In the genomic region with DNA sequence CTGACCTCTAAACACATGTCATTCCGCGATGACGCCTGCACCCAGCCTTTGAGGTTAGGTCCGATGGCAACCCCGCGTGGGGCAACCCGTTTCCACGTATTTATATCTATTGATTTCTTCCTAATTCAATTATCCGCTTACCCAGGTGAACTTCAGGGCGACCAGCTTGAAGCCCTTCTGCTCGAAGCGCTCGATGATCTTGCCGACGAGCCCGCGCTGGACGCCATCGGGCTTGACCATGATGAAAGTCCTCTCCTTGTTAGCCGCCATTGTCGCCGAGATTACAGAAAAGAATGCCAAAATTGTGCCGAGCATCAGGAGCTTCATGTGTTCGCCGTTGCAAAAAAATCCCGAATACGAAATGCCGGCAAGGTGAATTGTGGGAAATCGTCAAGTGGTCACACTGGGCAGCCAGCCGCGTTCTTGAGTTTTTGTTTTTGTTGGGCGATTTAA, we compare ENCODE assay signal across 1 fruit fly cellular context.
TF ChIP-seq lines count a peak whose summit lies in the region.

A gene (minus strand): TSS at position 449 of the 453 bp plus-strand sequence.

TF ChIP-seq in whole organism, embryonic, 481 proteins besides CTCF, POLR2A, EP300 and RAD21 (continued from another document and continues in another):
- TF ChIP-seq BEAF-32 (GFP tag; optimal IDR thresholded peaks at IDR 0.05; lab: Kevin White, UChicago) (peak; percentile 43), emc (GFP tag; optimal IDR thresholded peaks at IDR 0.05; lab: Kevin White, UChicago) (no peak), CrebB (tag; optimal IDR thresholded peaks at IDR 0.05; lab: Kevin White, UChicago) (no peak), sisA (GFP tag; IDR thresholded peaks at IDR 0.05; lab: Robert Waterston, UW) (no peak), knrl (GFP tag; IDR thresholded peaks at IDR 0.05; lab: Robert Waterston, UW; ENCODE audit: partially characterized antibody) (0 out of 3 replicates have a peak, but pooled peaks have one; percentile 18), CG6765 (GFP tag; optimal IDR thresholded peaks at IDR 0.05; lab: Kevin White, UChicago) (no peak), CG2202 (tag; optimal IDR thresholded peaks at IDR 0.05; lab: Kevin White, UChicago) (no peak), Blimp-1 (GFP tag; optimal IDR thresholded peaks at IDR 0.05; lab: Kevin White, UChicago) (no peak), Dek (tag; optimal IDR thresholded peaks at IDR 0.05; lab: Kevin White, UChicago) (no peak), CG17359 (tag; optimal IDR thresholded peaks at IDR 0.05; lab: Kevin White, UChicago) (no peak), CG11695 (GFP tag; IDR thresholded peaks at IDR 0.05; lab: Robert Waterston, UW) (no peak), CG6791 (GFP tag; IDR thresholded peaks at IDR 0.05; lab: Robert Waterston, UW; ENCODE audit: partially characterized antibody) (no peak), Gsc (GFP tag; IDR thresholded peaks at IDR 0.05; lab: Robert Waterston, UW) (no peak), usp (GFP tag; optimal IDR thresholded peaks at IDR 0.05; lab: Kevin White, UChicago) (no peak), sens (GFP tag; lab: Kevin White, UChicago) (peak; percentile 33), Dll (GFP tag; IDR thresholded peaks at IDR 0.05; lab: Robert Waterston, UW; ENCODE audit: partially characterized antibody) (peak; percentile 26; the same call in 1 of the 4 replicates), wor (GFP tag; IDR thresholded peaks at IDR 0.05; lab: Robert Waterston, UW) (no peak), CG2116 (GFP tag; optimal IDR thresholded peaks at IDR 0.05; lab: Kevin White, UChicago) (peak; percentile 37), slbo (GFP tag; IDR thresholded peaks at IDR 0.05; lab: Robert Waterston, UW) (no peak), fd64A (GFP tag; optimal IDR thresholded peaks at IDR 0.05; lab: Kevin White, UChicago) (no peak), en (GFP tag; optimal IDR thresholded peaks at IDR 0.05; lab: Kevin White, UChicago) (no peak), eyg (GFP tag; optimal IDR thresholded peaks at IDR 0.05; lab: Kevin White, UChicago) (no peak), grn (GFP tag; optimal IDR thresholded peaks at IDR 0.05; lab: Kevin White, UChicago) (no peak), vvl (GFP tag; IDR thresholded peaks at IDR 0.05; lab: Robert Waterston, UW) (peak; percentile 16; the same call in 1 of the 2 replicates), sob (GFP tag; IDR thresholded peaks at IDR 0.05; lab: Robert Waterston, UW) (no peak), Nf-YB (GFP tag; optimal IDR thresholded peaks at IDR 0.05; lab: Kevin White, UChicago) (no peak), CG18599 (GFP tag; optimal IDR thresholded peaks at IDR 0.05; lab: Kevin White, UChicago) (no peak), Eip74EF (GFP tag; optimal IDR thresholded peaks at IDR 0.05; lab: Kevin White, UChicago) (no peak), CG4820 (GFP tag; optimal IDR thresholded peaks at IDR 0.05; lab: Kevin White, UChicago) (no peak), btn (GFP tag; optimal IDR thresholded peaks at IDR 0.05; lab: Kevin White, UChicago) (no peak), CG4360 (GFP tag; IDR thresholded peaks at IDR 0.05; lab: Robert Waterston, UW) (no peak), pnt (GFP tag; optimal IDR thresholded peaks at IDR 0.05; lab: Kevin White, UChicago) (no peak), CG12769 (tag; optimal IDR thresholded peaks at IDR 0.05; lab: Kevin White, UChicago) (peak; percentile 32), otp (GFP tag; IDR thresholded peaks at IDR 0.05; lab: Robert Waterston, UW) (no peak), CG10267 (tag; optimal IDR thresholded peaks at IDR 0.05; lab: Kevin White, UChicago) (peak; percentile 30), Xrp1 (GFP tag; IDR thresholded peaks at IDR 0.05; lab: Robert Waterston, UW) (no peak), ham (GFP tag; IDR thresholded peaks at IDR 0.05; lab: Robert Waterston, UW) (no peak), ab (GFP tag; optimal IDR thresholded peaks at IDR 0.05; lab: Kevin White, UChicago) (no peak), CG2875 (GFP tag; optimal IDR thresholded peaks at IDR 0.05; lab: Kevin White, UChicago) (no peak), tin (GFP tag; optimal IDR thresholded peaks at IDR 0.05; lab: Kevin White, UChicago) (no peak), CG9437 (GFP tag; optimal IDR thresholded peaks at IDR 0.05; lab: Kevin White, UChicago) (no peak), cato (GFP tag; optimal IDR thresholded peaks at IDR 0.05; lab: Kevin White, UChicago; ENCODE audit: borderline replicate concordance) (no peak), CG11696 (GFP tag; IDR thresholded peaks at IDR 0.05; lab: Robert Waterston, UW) (no peak), CG10431 (GFP tag; optimal IDR thresholded peaks at IDR 0.05; lab: Kevin White, UChicago) (no peak), CG3847 (GFP tag; IDR thresholded peaks at IDR 0.05; lab: Robert Waterston, UW) (no peak), CG8924 (tag; optimal IDR thresholded peaks at IDR 0.05; lab: Kevin White, UChicago) (peak; percentile 49), Pdp1 (GFP tag; optimal IDR thresholded peaks at IDR 0.05; lab: Kevin White, UChicago) (peak in 1 of 2 experiments; percentile 4), gem (tag; optimal IDR thresholded peaks at IDR 0.05; lab: Kevin White, UChicago) (no peak), nom (GFP tag; optimal IDR thresholded peaks at IDR 0.05; lab: Kevin White, UChicago) (peak; percentile 68), E2f2 (GFP tag; IDR thresholded peaks at IDR 0.05; lab: Robert Waterston, UW) (peak; percentile 74), Hmx (GFP tag; optimal IDR thresholded peaks at IDR 0.05; lab: Kevin White, UChicago) (no peak), CG17186 (GFP tag; optimal IDR thresholded peaks at IDR 0.05; lab: Kevin White, UChicago) (peak; percentile 60), vnd (GFP tag; IDR thresholded peaks at IDR 0.05; lab: Robert Waterston, UW; ENCODE audit: partially characterized antibody) (no peak), sima (GFP tag; optimal IDR thresholded peaks at IDR 0.05; lab: Kevin White, UChicago) (no peak), pho (GFP tag; optimal IDR thresholded peaks at IDR 0.05; lab: Kevin White, UChicago) (no peak), CG5245 (GFP tag; optimal IDR thresholded peaks at IDR 0.05; lab: Kevin White, UChicago) (no peak), zen2 (GFP tag; IDR thresholded peaks at IDR 0.05; lab: Robert Waterston, UW; ENCODE audit: partially characterized antibody) (no peak), CG10274 (GFP tag; optimal IDR thresholded peaks at IDR 0.05; lab: Kevin White, UChicago) (no peak), sens-2 (GFP tag; IDR thresholded peaks at IDR 0.05; lab: Robert Waterston, UW) (no peak), crp (GFP tag; optimal IDR thresholded peaks at IDR 0.05; lab: Kevin White, UChicago) (peak in 1 of 2 experiments; percentile 28), Sin3A (optimal IDR thresholded peaks at IDR 0.05; lab: Kevin White, UChicago) (peak; percentile 20), CG2889 (GFP tag; IDR thresholded peaks at IDR 0.05; lab: Robert Waterston, UW) (no peak), CG17912 (GFP tag; optimal IDR thresholded peaks at IDR 0.05; lab: Kevin White, UChicago) (no peak), tll (GFP tag; optimal IDR thresholded peaks at IDR 0.05; lab: Kevin White, UChicago) (no peak), bcd (GFP tag; optimal IDR thresholded peaks at IDR 0.05; lab: Kevin White, UChicago) (no peak), D19A (tag; optimal IDR thresholded peaks at IDR 0.05; lab: Kevin White, UChicago) (no peak), onecut (GFP tag; IDR thresholded peaks at IDR 0.05; lab: Robert Waterston, UW) (peak; percentile 75), Rfx (GFP tag; IDR thresholded peaks at IDR 0.05; lab: Robert Waterston, UW) (no peak), pum (GFP tag; optimal IDR thresholded peaks at IDR 0.05; lab: Kevin White, UChicago) (no peak), cwo (GFP tag; optimal IDR thresholded peaks at IDR 0.05; lab: Kevin White, UChicago) (no peak), Spps (tag; optimal IDR thresholded peaks at IDR 0.05; lab: Kevin White, UChicago) (no peak), CG9797 (GFP tag; optimal IDR thresholded peaks at IDR 0.05; lab: Kevin White, UChicago) (peak; percentile 88), org-1 (GFP tag; optimal IDR thresholded peaks at IDR 0.05; lab: Kevin White, UChicago) (no peak), dysf (GFP tag; IDR thresholded peaks at IDR 0.05; lab: Robert Waterston, UW) (no peak), Fer2 (tag; optimal IDR thresholded peaks at IDR 0.05; lab: Kevin White, UChicago) (no peak), bowl (GFP tag; IDR thresholded peaks at IDR 0.05; lab: Robert Waterston, UW) (no peak), Mrtf (GFP tag; IDR thresholded peaks at IDR 0.05; lab: Robert Waterston, UW) (no peak), nmo (GFP tag; optimal IDR thresholded peaks at IDR 0.05; lab: Kevin White, UChicago) (peak; percentile 22), CG4282 (GFP tag; optimal IDR thresholded peaks at IDR 0.05; lab: Kevin White, UChicago) (peak; percentile 35), HLHmδ (GFP tag; optimal IDR thresholded peaks at IDR 0.05; lab: Kevin White, UChicago) (peak; percentile 18), CG15601 (tag; optimal IDR thresholded peaks at IDR 0.05; lab: Kevin White, UChicago) (no peak), Sox100B (GFP tag; optimal IDR thresholded peaks at IDR 0.05; lab: Kevin White, UChicago) (no peak), wdn (GFP tag; IDR thresholded peaks at IDR 0.05; lab: Robert Waterston, UW) (no peak), MESR4 (GFP tag; optimal IDR thresholded peaks at IDR 0.05; lab: Kevin White, UChicago) (peak; percentile 89), row (GFP tag; IDR thresholded peaks at IDR 0.05; lab: Robert Waterston, UW) (peak; percentile 24; the same call in 1 of the 3 replicates), stc (GFP tag; IDR thresholded peaks at IDR 0.05; lab: Robert Waterston, UW) (no peak), fd96Cb (tag; optimal IDR thresholded peaks at IDR 0.05; lab: Kevin White, UChicago) (no peak), Chrac-16 (GFP tag; optimal IDR thresholded peaks at IDR 0.05; lab: Kevin White, UChicago) (no peak), CG2129 (GFP tag; IDR thresholded peaks at IDR 0.05; lab: Robert Waterston, UW; ENCODE audit: partially characterized antibody) (no peak), CG6683 (GFP tag; optimal IDR thresholded peaks at IDR 0.05; lab: Kevin White, UChicago) (no peak), D (optimal IDR thresholded peaks at IDR 0.05; lab: Kevin White, UChicago) (no peak), D (GFP tag; optimal IDR thresholded peaks at IDR 0.05; lab: Kevin White, UChicago) (no peak), gsb-n (tag; optimal IDR thresholded peaks at IDR 0.05; lab: Kevin White, UChicago) (no peak), CG15269 (tag; optimal IDR thresholded peaks at IDR 0.05; lab: Kevin White, UChicago) (no peak), Lim3 (GFP tag; IDR thresholded peaks at IDR 0.05; lab: Robert Waterston, UW) (no peak), CG17568 (GFP tag; optimal IDR thresholded peaks at IDR 0.05; lab: Kevin White, UChicago) (no peak), Dbx (GFP tag; IDR thresholded peaks at IDR 0.05; lab: Robert Waterston, UW) (no peak; the same call in 2 of the 3 replicates), CG13775 (GFP tag; optimal IDR thresholded peaks at IDR 0.05; lab: Kevin White, UChicago) (no peak), CG2199 (GFP tag; IDR thresholded peaks at IDR 0.05; lab: Robert Waterston, UW) (0 out of 3 replicates have a peak, but pooled peaks have one; percentile 11), CG4328 (GFP tag; optimal IDR thresholded peaks at IDR 0.05; lab: Kevin White, UChicago) (no peak), CG15073 (GFP tag; optimal IDR thresholded peaks at IDR 0.05; lab: Kevin White, UChicago) (no peak), B-H1 (GFP tag; IDR thresholded peaks at IDR 0.05; lab: Robert Waterston, UW) (no peak), CG12219 (GFP tag; optimal IDR thresholded peaks at IDR 0.05; lab: Kevin White, UChicago) (no peak), dati (GFP tag; IDR thresholded peaks at IDR 0.05; lab: Robert Waterston, UW) (no peak), sim (GFP tag; IDR thresholded peaks at IDR 0.05; lab: Robert Waterston, UW) (no peak), Stat92E (GFP tag; optimal IDR thresholded peaks at IDR 0.05; lab: Kevin White, UChicago) (peak in 1 of 3 experiments; percentile 5), Awh (GFP tag; IDR thresholded peaks at IDR 0.05; lab: Robert Waterston, UW) (no peak), CG10654 (GFP tag; optimal IDR thresholded peaks at IDR 0.05; lab: Kevin White, UChicago) (no peak), dmrt99B (tag; optimal IDR thresholded peaks at IDR 0.05; lab: Kevin White, UChicago) (no peak), h (optimal IDR thresholded peaks at IDR 0.05; lab: Kevin White, UChicago) (no peak), zfh2 (GFP tag; optimal IDR thresholded peaks at IDR 0.05; lab: Kevin White, UChicago) (no peak), Hmr (GFP tag; optimal IDR thresholded peaks at IDR 0.05; lab: Kevin White, UChicago) (no peak), CG14710 (tag; optimal IDR thresholded peaks at IDR 0.05; lab: Kevin White, UChicago) (peak; percentile 45), crol (GFP tag; IDR thresholded peaks at IDR 0.05; lab: Robert Waterston, UW) (no peak), CG11456 (GFP tag; IDR thresholded peaks at IDR 0.05; lab: Robert Waterston, UW) (no peak), CG12236 (GFP tag; optimal IDR thresholded peaks at IDR 0.05; lab: Kevin White, UChicago) (no peak), CG4707 (GFP tag; optimal IDR thresholded peaks at IDR 0.05; lab: Kevin White, UChicago) (no peak), CG3163 (GFP tag; optimal IDR thresholded peaks at IDR 0.05; lab: Kevin White, UChicago) (peak; percentile 5), shn (GFP tag; optimal IDR thresholded peaks at IDR 0.05; lab: Kevin White, UChicago) (no peak), CG1602 (GFP tag; optimal IDR thresholded peaks at IDR 0.05; lab: Kevin White, UChicago) (no peak), CG30431 (GFP tag; optimal IDR thresholded peaks at IDR 0.05; lab: Kevin White, UChicago) (no peak), sug (tag; optimal IDR thresholded peaks at IDR 0.05; lab: Kevin White, UChicago) (peak; percentile 76), CG10462 (GFP tag; optimal IDR thresholded peaks at IDR 0.05; lab: Kevin White, UChicago) (no peak), fu2 (GFP tag; optimal IDR thresholded peaks at IDR 0.05; lab: Kevin White, UChicago) (no peak), kah (GFP tag; optimal IDR thresholded peaks at IDR 0.05; lab: Kevin White, UChicago) (no peak), CG14965 (GFP tag; optimal IDR thresholded peaks at IDR 0.05; lab: Kevin White, UChicago; ENCODE audit: borderline replicate concordance) (no peak), GATAe (GFP tag; conservative IDR thresholded peaks at IDR 0.05; lab: Robert Waterston, UW) (no peak), CG42726 (GFP tag; IDR thresholded peaks at IDR 0.05; lab: Robert Waterston, UW; ENCODE audit: partially characterized antibody) (peak; percentile 51; the same call in 1 of the 2 replicates), pita (GFP tag; optimal IDR thresholded peaks at IDR 0.05; lab: Kevin White, UChicago) (no peak), CG9727 (GFP tag; optimal IDR thresholded peaks at IDR 0.05; lab: Kevin White, UChicago) (no peak), CG6175 (GFP tag; IDR thresholded peaks at IDR 0.05; lab: Robert Waterston, UW) (no peak)
